Fruit fly (Drosophila melanogaster): Measurements from ENCODE around the gene Iris.

DNA sequence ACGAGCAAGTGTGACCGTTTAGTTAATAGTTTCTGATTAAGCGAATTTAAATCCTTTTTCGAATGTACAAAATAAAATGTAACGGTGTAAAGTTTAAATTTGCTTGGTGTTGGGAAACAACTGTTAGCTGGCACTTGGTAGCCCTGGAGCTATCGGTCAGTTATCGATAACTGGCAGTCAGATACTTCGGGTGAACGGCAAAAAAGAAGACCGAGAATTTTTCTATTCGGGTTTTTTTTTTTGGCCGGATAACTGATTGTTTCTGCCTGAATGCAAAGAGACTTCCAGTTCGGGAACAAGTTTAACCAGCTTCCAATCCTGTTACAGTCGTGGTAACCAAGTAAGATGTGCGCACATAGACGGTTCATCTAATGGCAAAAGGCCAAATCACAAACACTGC is 43.6 kb upstream of the Iris start, which contains the start of gene CG4896:
- TF ChIP-seq psq (optimal IDR thresholded peaks at IDR 0.05), result no peak
- TF ChIP-seq h (optimal IDR thresholded peaks at IDR 0.05), result no peak
- TF ChIP-seq insv (optimal IDR thresholded peaks at IDR 0.05), result no peak
- TF ChIP-seq Sin3A (optimal IDR thresholded peaks at IDR 0.05), result no peak
- no peak for TF ChIP-seq Myc (optimal IDR thresholded peaks at IDR 0.05)
- no peak for TF ChIP-seq ttk (optimal IDR thresholded peaks at IDR 0.05)
